Worm (Caenorhabditis elegans) whole organism, late embryonic: Measurements from ENCODE around the gene nex-3.

Experiments
- C08G9.2 ChIP-seq: sonication (generic microtip); optimal IDR thresholded peaks from 2 replicates; lab custom pipeline; 2016; ENCODE audit warnings: mild to moderate bottlenecking, missing genetic modification characterization, moderate library complexity, missing compliant biosample characterization
- C38D4.7 ChIP-seq: fragments of 200-800 bp; sonication (Bioruptor generic); optimal IDR thresholded peaks from 2 replicates; lab custom pipeline; 2018; ENCODE audit warnings: mild to moderate bottlenecking, missing genetic modification characterization, moderate library complexity, missing compliant biosample characterization
- K02D7.2 ChIP-seq: sonication (generic microtip); optimal IDR thresholded peaks from 2 replicates; lab custom pipeline; 2017; ENCODE audit warnings: mild to moderate bottlenecking, missing genetic modification characterization, missing compliant biosample characterization
- T23F11.4 ChIP-seq: fragments of 200-800 bp; sonication (Bioruptor generic); optimal IDR thresholded peaks from 2 replicates; lab custom pipeline; 2018; ENCODE audit warnings: mild to moderate bottlenecking, missing genetic modification characterization, missing compliant biosample characterization
- Y22D7AL.16 ChIP-seq: sonication (generic microtip); optimal IDR thresholded peaks from 2 replicates; lab custom pipeline; 2016; ENCODE audit warnings: missing genetic modification characterization, missing compliant biosample characterization
- ama-1 ChIP-seq: fragments of 150-350 bp; optimal IDR thresholded peaks from 2 replicates; lab custom pipeline; 2014
- ceh-14 ChIP-seq: sonication (generic microtip); optimal IDR thresholded peaks from 2 replicates; lab custom pipeline; 2016; ENCODE audit warnings: missing genotype, missing genetic modification characterization, missing compliant biosample characterization
- ceh-18 ChIP-seq: sonication (generic microtip); optimal IDR thresholded peaks from 2 replicates; lab custom pipeline; 2016; ENCODE audit warnings: missing genetic modification characterization, missing compliant biosample characterization
- ceh-19 ChIP-seq: fragments of 200-800 bp; sonication (Bioruptor generic); optimal IDR thresholded peaks from 2 replicates; lab custom pipeline; 2018; ENCODE audit warnings: mild to moderate bottlenecking, missing genetic modification characterization, missing compliant biosample characterization
- ceh-2 ChIP-seq: sonication (generic microtip); optimal IDR thresholded peaks from 2 replicates; lab custom pipeline; 2016; ENCODE audit warnings: missing genotype, missing genetic modification characterization, missing compliant biosample characterization
- ceh-24 ChIP-seq: sonication (generic microtip); optimal IDR thresholded peaks from 2 replicates; lab custom pipeline; 2016; ENCODE audit warnings: mild to moderate bottlenecking, missing genetic modification characterization, missing compliant biosample characterization
- ceh-30 ChIP-seq: fragments of 150-350 bp; optimal IDR thresholded peaks from 2 replicates; lab custom pipeline; 2014; ENCODE audit warnings: missing biosample characterization, missing genetic modification characterization
- ceh-34 ChIP-seq: sonication (generic microtip); optimal IDR thresholded peaks from 2 replicates; lab custom pipeline; 2016; ENCODE audit warnings: mild to moderate bottlenecking, missing genetic modification characterization, missing compliant biosample characterization
- ceh-45 ChIP-seq: fragments of 200-800 bp; sonication (Bioruptor generic); IDR thresholded peaks from 2 replicates; pipeline ENCODE4 v1.3.6; 2022; ENCODE audit warnings: missing genetic modification reagents, missing genetic modification characterization, missing compliant biosample characterization
- ceh-9 ChIP-seq: sonication (generic microtip); optimal IDR thresholded peaks from 2 replicates; lab custom pipeline; 2016; ENCODE audit warnings: mild to moderate bottlenecking, missing genetic modification characterization, inconsistent platforms, missing compliant biosample characterization
- che-1 ChIP-seq: sonication (generic microtip); optimal IDR thresholded peaks from 2 replicates; lab custom pipeline; 2016; ENCODE audit warnings: mild to moderate bottlenecking, missing genetic modification characterization, missing compliant biosample characterization
- dve-1 ChIP-seq: sonication (generic microtip); optimal IDR thresholded peaks from 2 replicates; lab custom pipeline; 2017; ENCODE audit warnings: antibody characterized with exemption, mild to moderate bottlenecking, missing genetic modification characterization, missing compliant biosample characterization
- elt-4 ChIP-seq: sonication (generic microtip); optimal IDR thresholded peaks from 2 replicates; lab custom pipeline; 2016; ENCODE audit warnings: missing genetic modification characterization, missing compliant biosample characterization
- eyg-1 ChIP-seq: sonication (generic microtip); optimal IDR thresholded peaks from 2 replicates; lab custom pipeline; 2016; ENCODE audit warnings: missing genotype, missing genetic modification characterization, missing compliant biosample characterization
- fkh-10 ChIP-seq: fragments of 150-350 bp; optimal IDR thresholded peaks from 2 replicates; lab custom pipeline; 2014; ENCODE audit warnings: missing biosample characterization, missing genetic modification reagents, missing genetic modification characterization
- fkh-6 ChIP-seq: sonication (generic microtip); optimal IDR thresholded peaks from 2 replicates; lab custom pipeline; 2016; ENCODE audit warnings: missing genetic modification characterization, missing compliant biosample characterization
- gmeb-2 ChIP-seq: sonication (generic microtip); optimal IDR thresholded peaks from 2 replicates; lab custom pipeline; 2016; ENCODE audit warnings: missing genetic modification characterization, inconsistent platforms, missing compliant biosample characterization
- hlh-15 ChIP-seq: sonication (generic microtip); optimal IDR thresholded peaks from 2 replicates; lab custom pipeline; 2016; ENCODE audit warnings: missing genetic modification characterization, missing compliant biosample characterization
- hlh-30 ChIP-seq: sonication (generic microtip); optimal IDR thresholded peaks from 2 replicates; lab custom pipeline; 2017; ENCODE audit warnings: antibody characterized with exemption, missing genetic modification characterization, missing compliant biosample characterization; ENCODE audit not compliant: insufficient read depth
- hlh-6 ChIP-seq: sonication (generic microtip); optimal IDR thresholded peaks from 2 replicates; lab custom pipeline; 2016; ENCODE audit warnings: missing genotype, missing genetic modification characterization, missing compliant biosample characterization
- hlh-8 ChIP-seq: sonication (generic microtip); optimal IDR thresholded peaks from 2 replicates; lab custom pipeline; 2016; ENCODE audit warnings: missing genotype, missing genetic modification characterization, missing compliant biosample characterization
- lin-11 ChIP-seq: fragments of 200-800 bp; sonication (Bioruptor generic); optimal IDR thresholded peaks from 2 replicates; lab custom pipeline; 2018; ENCODE audit warnings: mild to moderate bottlenecking, missing genetic modification characterization, missing compliant biosample characterization
- mec-3 ChIP-seq: sonication (generic microtip); optimal IDR thresholded peaks from 2 replicates; lab custom pipeline; 2016; ENCODE audit warnings: borderline replicate concordance, missing genetic modification characterization, missing compliant biosample characterization
- nfya-1 ChIP-seq: sonication (generic microtip); optimal IDR thresholded peaks from 2 replicates; lab custom pipeline; 2017; ENCODE audit warnings: missing genetic modification characterization, mild to moderate bottlenecking, missing compliant biosample characterization, antibody characterized with exemption, moderate library complexity
- nhr-11 ChIP-seq: fragments of 150-350 bp; optimal IDR thresholded peaks from 2 replicates; lab custom pipeline; 2014; ENCODE audit warnings: missing biosample characterization, missing genetic modification characterization
- npax-4 ChIP-seq: sonication (generic microtip); optimal IDR thresholded peaks from 2 replicates; lab custom pipeline; 2016; ENCODE audit warnings: missing genetic modification characterization, missing compliant biosample characterization
- pag-3 ChIP-seq: sonication (generic microtip); optimal IDR thresholded peaks from 2 replicates; lab custom pipeline; 2016; ENCODE audit warnings: missing compliant biosample characterization, missing genetic modification characterization, borderline replicate concordance
- pha-2 ChIP-seq: sonication (generic microtip); optimal IDR thresholded peaks from 2 replicates; lab custom pipeline; 2017; ENCODE audit warnings: mild to moderate bottlenecking, missing genetic modification characterization, missing compliant biosample characterization
- pha-4 ChIP-seq: fragments of 150-350 bp; optimal IDR thresholded peaks from 2 replicates; lab custom pipeline; 2018; ENCODE audit warnings: missing biosample characterization, missing genetic modification reagents, missing genetic modification characterization
- pqm-1 ChIP-seq: sonication (generic microtip); optimal IDR thresholded peaks from 2 replicates; lab custom pipeline; 2016; ENCODE audit warnings: missing genetic modification characterization, missing compliant biosample characterization
- pros-1 ChIP-seq: fragments of 150-350 bp; optimal IDR thresholded peaks from 2 replicates; lab custom pipeline; 2014; ENCODE audit warnings: missing biosample characterization, missing genetic modification reagents, missing genetic modification characterization
- sdc-2 ChIP-seq: sonication (generic microtip); optimal IDR thresholded peaks from 2 replicates; lab custom pipeline; 2016; ENCODE audit warnings: missing genotype, missing genetic modification characterization, missing compliant biosample characterization
- sox-4 ChIP-seq: sonication (generic microtip); optimal IDR thresholded peaks from 2 replicates; lab custom pipeline; 2017; ENCODE audit warnings: mild to moderate bottlenecking, missing genetic modification characterization, inconsistent platforms, missing compliant biosample characterization
- tbx-2 ChIP-seq: sonication (generic microtip); optimal IDR thresholded peaks from 2 replicates; lab custom pipeline; 2016; ENCODE audit warnings: missing genetic modification characterization, missing compliant biosample characterization
- tbx-7 ChIP-seq: sonication (generic microtip); optimal IDR thresholded peaks from 2 replicates; lab custom pipeline; 2016; ENCODE audit warnings: missing genotype, missing genetic modification characterization, missing compliant biosample characterization
- unc-42 ChIP-seq: sonication (generic microtip); optimal IDR thresholded peaks from 2 replicates; lab custom pipeline; 2016; ENCODE audit warnings: missing genotype, missing genetic modification characterization, missing compliant biosample characterization
- unc-55 ChIP-seq: sonication (generic microtip); optimal IDR thresholded peaks from 2 replicates; lab custom pipeline; 2017; ENCODE audit warnings: missing biosample characterization, missing genetic modification reagents, missing genetic modification characterization
- unc-86 ChIP-seq: sonication (generic microtip); optimal IDR thresholded peaks from 2 replicates; lab custom pipeline; 2016; ENCODE audit warnings: missing genetic modification characterization, missing compliant biosample characterization

nex-3 gene

DNA sequence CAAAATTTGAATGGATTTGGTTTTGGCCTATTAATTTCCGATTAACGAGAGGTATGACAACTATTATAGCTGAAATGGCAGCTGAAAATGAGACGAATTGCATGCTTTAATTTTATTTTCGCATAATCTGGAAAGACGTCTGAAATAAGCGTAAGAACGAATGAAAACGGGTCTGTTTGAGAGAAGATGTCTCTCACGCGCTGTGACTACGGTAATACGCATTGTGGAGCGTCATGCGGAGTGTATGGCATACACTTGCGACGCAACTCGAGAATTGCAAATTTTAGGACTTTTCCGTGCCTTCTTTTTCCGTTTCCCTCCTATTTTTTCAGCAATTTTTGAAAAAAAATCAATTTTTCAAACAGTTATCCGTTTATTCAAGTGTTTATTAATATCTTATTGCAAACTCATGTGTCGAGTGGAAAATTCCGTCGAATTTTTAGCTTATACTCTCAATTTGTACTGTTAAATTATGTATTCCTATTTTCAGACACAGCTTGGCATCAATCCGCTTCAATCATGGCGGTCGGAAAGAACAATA lies 33.6 kb downstream of the nex-3 start, which contains the start of gene rps-1 (continued):
- TF ChIP-seq C38D4.7 (GFP tag; lab: Kevin White, UChicago) = no peak
- no peak for TF ChIP-seq fkh-10 (GFP tag; lab: Kevin White, UChicago)
- no peak for TF ChIP-seq lin-11 (tag; lab: Kevin White, UChicago)
- TF ChIP-seq ceh-24 (tag; lab: Kevin White, UChicago) = no peak
- peak; percentile 14 for TF ChIP-seq eyg-1
- TF ChIP-seq unc-42 = peak; percentile 92
- peak; percentile 92 for TF ChIP-seq ceh-14 (tag; lab: Kevin White, UChicago)
- no peak for TF ChIP-seq ceh-19
- TF ChIP-seq ceh-34 (tag; lab: Kevin White, UChicago) = peak; percentile 97
- no peak for TF ChIP-seq npax-4 (tag; lab: Kevin White, UChicago)
- peak; percentile 57 for TF ChIP-seq sox-4 (tag; lab: Kevin White, UChicago)
- TF ChIP-seq ceh-30 (tag; lab: Kevin White, UChicago) = peak; percentile 95
- TF ChIP-seq fkh-6 (tag; lab: Kevin White, UChicago) = no peak
- TF ChIP-seq ceh-2 = peak; percentile 62
- TF ChIP-seq T23F11.4 (GFP tag; lab: Kevin White, UChicago) = peak; percentile 52
- peak; percentile 93 for TF ChIP-seq hlh-30 (tag; lab: Kevin White, UChicago)
- peak; percentile 14 for TF ChIP-seq K02D7.2 (tag; lab: Kevin White, UChicago)
- peak; percentile 98 for TF ChIP-seq ceh-18
- TF ChIP-seq gmeb-2 (tag; lab: Kevin White, UChicago) = peak; percentile 58
- TF ChIP-seq nhr-11 (tag; lab: Kevin White, UChicago) = no peak
- TF ChIP-seq unc-55 (GFP tag; lab: Kevin White, UChicago) = peak; percentile 79
- no peak for TF ChIP-seq hlh-15 (tag; lab: Kevin White, UChicago)
- peak; percentile 12 for TF ChIP-seq tbx-7 (tag; lab: Kevin White, UChicago)
- TF ChIP-seq nfya-1 = peak; percentile 99
- TF ChIP-seq tbx-2 (tag; lab: Kevin White, UChicago) = peak; percentile 92
- peak; percentile 78 for TF ChIP-seq dve-1 (tag; lab: Kevin White, UChicago)
- peak; percentile 73 for TF ChIP-seq C08G9.2
- TF ChIP-seq pha-2 = no peak
- TF ChIP-seq elt-4 (tag; lab: Kevin White, UChicago) = no peak
- TF ChIP-seq pag-3 (tag; lab: Kevin White, UChicago) = no peak
- TF ChIP-seq ceh-45 = peak; percentile 45; the same call in 1 of the 2 replicates
- TF ChIP-seq pha-4 = no peak
- no peak for TF ChIP-seq hlh-6
- TF ChIP-seq ama-1 (lab: Kevin White, UChicago) = no peak
- peak; percentile 79 for TF ChIP-seq pros-1 (tag; lab: Kevin White, UChicago)
- TF ChIP-seq unc-86 (tag; lab: Kevin White, UChicago) = peak; percentile 90
- no peak for TF ChIP-seq mec-3
- no peak for TF ChIP-seq ceh-9 (tag; lab: Kevin White, UChicago)
- peak; percentile 62 for TF ChIP-seq hlh-8 (tag; lab: Kevin White, UChicago)

- TF ChIP-seq ceh-2 = no peak
- no peak for TF ChIP-seq sdc-2 (tag; lab: Kevin White, UChicago)
- TF ChIP-seq che-1 (tag; lab: Kevin White, UChicago) = no peak
- TF ChIP-seq Y22D7AL.16 = no peak
- no peak for TF ChIP-seq pqm-1 (tag; lab: Kevin White, UChicago)
- TF ChIP-seq, all 69 proteins: peak for 0
Observed at ce11 chrIII:4476313-4476712, 34.4 kb downstream of the nex-3 start.
